Fruit fly (Drosophila melanogaster) whole organism, prepupa: ENCODE measurements around the gene MESR3.

Experiments
- CG6854 ChIP-seq: fragments of 200-800 bp; sonication (Bioruptor generic); optimal IDR thresholded peaks from 2 replicates; lab custom pipeline; 2017; ENCODE audit warnings: missing biosample characterization, mild to moderate bottlenecking, missing genetic modification characterization
- CG7368 ChIP-seq: fragments of 200-800 bp; sonication (Bioruptor generic); optimal IDR thresholded peaks from 3 replicates; lab custom pipeline; 2016; ENCODE audit warnings: missing biosample characterization, missing genetic modification characterization
- Sox15 ChIP-seq: fragments of 200-800 bp; sonication (Bioruptor generic); optimal IDR thresholded peaks from 3 replicates; lab custom pipeline; 2016; ENCODE audit warnings: missing biosample characterization, missing genetic modification characterization
- eg ChIP-seq: fragments of 200-800 bp; sonication (Bioruptor generic); IDR thresholded peaks from 3 replicates; pipeline ENCODE4 v1.3.6; 2022; ENCODE audit warnings: missing biosample characterization, missing genetic modification characterization

DNA sequence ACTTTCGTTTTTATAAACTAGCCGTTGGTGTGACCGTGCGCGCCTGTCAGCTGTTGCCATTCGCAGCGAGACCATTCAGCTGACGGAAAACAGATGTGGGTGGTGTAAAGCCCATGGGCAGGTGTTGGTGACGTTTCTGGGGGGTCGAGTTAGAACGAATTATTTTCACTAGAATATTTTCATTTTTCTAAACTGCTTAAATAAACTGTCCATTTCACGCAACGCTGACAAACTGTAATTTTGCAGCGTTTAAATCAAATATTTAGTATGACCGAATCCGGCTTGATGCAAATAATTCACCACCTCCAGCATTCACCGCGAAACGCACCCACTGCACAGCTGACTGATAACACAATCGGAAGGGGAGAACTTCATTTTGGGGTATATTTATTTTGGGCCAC is 78.3 kb downstream of the MESR3 start, which contains the start of the genes CG10383 and CG10338:
- peak; percentile 84 for TF ChIP-seq Sox15 (GFP tag; lab: Kevin White, UChicago)
- peak; percentile 94 for TF ChIP-seq eg
- TF ChIP-seq CG7368 (GFP tag; lab: Kevin White, UChicago): peak; percentile 86
- TF ChIP-seq CG6854: peak; percentile 49
